Fruit fly (Drosophila melanogaster) whole organism, embryonic: ENCODE results near the gene sra.
A peak's percentile ranks its signal among the peaks of the same experiment; 100 is the strongest.

Experiments used
- Ada2b ChIP-seq: fragments of 200-800 bp; sonication (Bioruptor generic); IDR thresholded peaks from 2 replicates; pipeline ENCODE4 v1.3.6; 2022; ENCODE audit warnings: missing biosample characterization, missing genetic modification characterization
- Aef1 ChIP-seq: fragments of 200-800 bp; sonication (Bioruptor generic); IDR thresholded peaks from 3 replicates; pipeline ENCODE4 v1.3.6; 2022; ENCODE audit warnings: missing biosample characterization, missing genetic modification characterization
- CG11085 ChIP-seq: fragments of 200-800 bp; sonication (Bioruptor generic); IDR thresholded peaks from 2 replicates; pipeline ENCODE4 v1.3.6; 2022; ENCODE audit warnings: missing biosample characterization, missing genetic modification characterization
- CG12155 ChIP-seq: fragments of 200-800 bp; sonication (Bioruptor generic); optimal IDR thresholded peaks from 3 replicates; lab custom pipeline; 2016; ENCODE audit warnings: missing biosample characterization, missing genetic modification characterization
- CG12219 ChIP-seq: fragments of 200-800 bp; sonication (Bioruptor generic); optimal IDR thresholded peaks from 3 replicates; lab custom pipeline; 2018; ENCODE audit warnings: missing biosample characterization, mild to moderate bottlenecking, missing genetic modification characterization
- CG12236 ChIP-seq: fragments of 200-800 bp; sonication (Bioruptor generic); optimal IDR thresholded peaks from 2 replicates; lab custom pipeline; 2016; ENCODE audit warnings: missing biosample characterization, missing genetic modification characterization
- CG14710 ChIP-seq: fragments of 200-800 bp; sonication (Bioruptor generic); optimal IDR thresholded peaks from 3 replicates; lab custom pipeline; 2019; ENCODE audit warnings: missing biosample characterization, mild to moderate bottlenecking, missing genetic modification characterization, moderate library complexity
- CG15269 ChIP-seq: fragments of 200-800 bp; sonication (Bioruptor generic); optimal IDR thresholded peaks from 2 replicates; lab custom pipeline; 2018; ENCODE audit warnings: missing biosample characterization, mild to moderate bottlenecking, missing genetic modification characterization, moderate library complexity
- CG1603 ChIP-seq: fragments of 200-800 bp; sonication (Bioruptor generic); optimal IDR thresholded peaks from 2 replicates; lab custom pipeline; 2019; ENCODE audit warnings: missing biosample characterization, mild to moderate bottlenecking, missing genetic modification characterization, moderate library complexity
- CG1792 ChIP-seq: fragments of 200-800 bp; sonication (Bioruptor generic); optimal IDR thresholded peaks from 2 replicates; lab custom pipeline; 2016; ENCODE audit warnings: missing biosample characterization, missing genetic modification characterization
- CG18476 ChIP-seq: fragments of 200-800 bp; sonication (Bioruptor generic); optimal IDR thresholded peaks from 2 replicates; lab custom pipeline; 2016; ENCODE audit warnings: missing biosample characterization, mild to moderate bottlenecking, missing genetic modification characterization
- CG18599 ChIP-seq: fragments of 200-800 bp; sonication (Bioruptor generic); optimal IDR thresholded peaks from 3 replicates; lab custom pipeline; 2017; ENCODE audit warnings: missing biosample characterization, missing genetic modification characterization, mild to moderate bottlenecking, moderate library complexity, missing genetic modification reagents
- CG2120 ChIP-seq: fragments of 200-800 bp; sonication (Bioruptor generic); optimal IDR thresholded peaks from 3 replicates; lab custom pipeline; 2016; ENCODE audit warnings: missing biosample characterization, missing genetic modification characterization
- CG42726 ChIP-seq: fragments of 200-800 bp; sonication (Bioruptor generic); IDR thresholded peaks from 2 replicates; pipeline ENCODE4 v1.3.6; 2022; ENCODE audit warnings: missing biosample characterization, missing genetic modification characterization; ENCODE audit not compliant: partially characterized antibody
- CG4282 ChIP-seq: fragments of 200-800 bp; sonication (Bioruptor generic); optimal IDR thresholded peaks from 2 replicates; lab custom pipeline; 2016; ENCODE audit warnings: missing biosample characterization, missing genetic modification characterization
- CG4360 ChIP-seq: fragments of 200-800 bp; sonication (Bioruptor generic); IDR thresholded peaks from 2 replicates; pipeline ENCODE4 v1.3.6; 2022; ENCODE audit warnings: missing biosample characterization, missing genetic modification characterization
- CG7357 ChIP-seq: fragments of 200-800 bp; sonication (Bioruptor generic); IDR thresholded peaks from 3 replicates; pipeline ENCODE4 v1.3.6; 2022; ENCODE audit warnings: missing biosample characterization, missing genetic modification characterization
- CG8281 ChIP-seq: fragments of 200-800 bp; sonication (Bioruptor generic); optimal IDR thresholded peaks from 2 replicates; lab custom pipeline; 2018; ENCODE audit warnings: missing biosample characterization, mild to moderate bottlenecking, missing genetic modification characterization, moderate library complexity
- CG8290 ChIP-seq, 3 experiments: fragments of 200-800 bp; sonication (Bioruptor generic); optimal IDR thresholded peaks; 2 replicates each; lab custom pipeline; 2016 to 2019; ENCODE audit warnings: missing biosample characterization in 3 of 3, missing genetic modification characterization in 3 of 3, mild to moderate bottlenecking in 2 of 3, moderate library complexity in 1 of 3
- CG8388 ChIP-seq: fragments of 200-800 bp; sonication (Bioruptor generic); optimal IDR thresholded peaks from 2 replicates; lab custom pipeline; 2019; ENCODE audit warnings: missing biosample characterization, mild to moderate bottlenecking, missing genetic modification characterization, moderate library complexity
- CG9215 ChIP-seq: fragments of 200-800 bp; sonication (Bioruptor generic); IDR thresholded peaks from 2 replicates; pipeline ENCODE4 v1.3.6; 2022; ENCODE audit warnings: missing biosample characterization, missing genetic modification characterization
- CG9817 ChIP-seq: fragments of 200-800 bp; sonication (Bioruptor generic); optimal IDR thresholded peaks from 2 replicates; lab custom pipeline; 2018; ENCODE audit warnings: missing biosample characterization, mild to moderate bottlenecking, missing genetic modification characterization, moderate library complexity
- CG9876 ChIP-seq: fragments of 200-800 bp; sonication (Bioruptor generic); optimal IDR thresholded peaks from 2 replicates; lab custom pipeline; 2016; ENCODE audit warnings: missing biosample characterization, missing genetic modification characterization
- D ChIP-seq, 2 experiments: fragments of 200-800 bp in 1 of 2; fragments of >200 bp in 1 of 2; sonication (Bioruptor generic) in 1 of 2; optimal IDR thresholded peaks; 2 replicates in 1 of 2; 3 replicates in 1 of 2; lab custom pipeline; 2017; ENCODE audit warnings: mild to moderate bottlenecking in 1 of 2, missing biosample characterization in 1 of 2, missing genetic modification characterization in 1 of 2, missing genetic modification reagents in 1 of 2
- Dfd ChIP-seq, 2 experiments: fragments of >200 bp; optimal IDR thresholded peaks; 2 replicates each; lab custom pipeline; 2017; ENCODE audit warnings: missing biosample characterization in 2 of 2, missing genetic modification characterization in 2 of 2
- E2f2 ChIP-seq: fragments of 200-800 bp; sonication (Bioruptor generic); IDR thresholded peaks from 2 replicates; pipeline ENCODE4 v1.3.6; 2022; ENCODE audit warnings: missing biosample characterization, missing genetic modification characterization
- Fer2 ChIP-seq: fragments of 200-800 bp; sonication (Bioruptor generic); optimal IDR thresholded peaks from 2 replicates; lab custom pipeline; 2018; ENCODE audit warnings: missing biosample characterization, mild to moderate bottlenecking, missing genetic modification characterization, moderate library complexity
- GATAe ChIP-seq: fragments of 200-800 bp; sonication (Bioruptor generic); conservative IDR thresholded peaks from 2 replicates; pipeline ENCODE4 v1.3.6; 2022; ENCODE audit warnings: missing biosample characterization, missing genetic modification characterization
- Hmr ChIP-seq: fragments of 200-800 bp; sonication (Bioruptor generic); optimal IDR thresholded peaks from 3 replicates; lab custom pipeline; 2017; ENCODE audit warnings: mild to moderate bottlenecking, missing biosample characterization, missing genetic modification reagents, missing genetic modification characterization
- dan ChIP-seq: fragments of 200-800 bp; sonication (Bioruptor generic); IDR thresholded peaks from 2 replicates; pipeline ENCODE4 v1.3.6; 2022; ENCODE audit warnings: missing biosample characterization, missing genetic modification characterization
- dimm ChIP-seq: fragments of 200-800 bp; sonication (Bioruptor generic); IDR thresholded peaks from 2 replicates; pipeline ENCODE4 v1.3.6; 2022; ENCODE audit warnings: missing biosample characterization, missing genetic modification characterization
- dmrt11E ChIP-seq: fragments of 200-800 bp; sonication (Bioruptor generic); optimal IDR thresholded peaks from 3 replicates; lab custom pipeline; 2018; ENCODE audit warnings: missing biosample characterization, mild to moderate bottlenecking, missing genetic modification characterization, moderate library complexity
- ewg ChIP-seq: fragments of 200-800 bp; sonication (Bioruptor generic); optimal IDR thresholded peaks from 3 replicates; lab custom pipeline; 2017; ENCODE audit warnings: mild to moderate bottlenecking, missing biosample characterization, missing genetic modification reagents, missing genetic modification characterization
- exex ChIP-seq: fragments of 200-800 bp; sonication (Bioruptor generic); optimal IDR thresholded peaks from 4 replicates; lab custom pipeline; 2018; ENCODE audit warnings: missing biosample characterization, mild to moderate bottlenecking, missing genetic modification characterization, moderate library complexity
- gfzf ChIP-seq: fragments of 200-800 bp; sonication (Bioruptor generic); optimal IDR thresholded peaks from 2 replicates; lab custom pipeline; 2016; ENCODE audit warnings: missing biosample characterization, mild to moderate bottlenecking, missing genetic modification characterization, moderate library complexity
- hb ChIP-seq: fragments of 200-800 bp; sonication (Bioruptor generic); IDR thresholded peaks from 3 replicates; pipeline ENCODE4 v1.3.6; 2022; ENCODE audit warnings: missing biosample characterization, missing genetic modification characterization; ENCODE audit not compliant: partially characterized antibody
- her ChIP-seq: fragments of 200-800 bp; sonication (Bioruptor generic); optimal IDR thresholded peaks from 2 replicates; lab custom pipeline; 2016; ENCODE audit warnings: missing biosample characterization, missing genetic modification characterization
- jigr1 ChIP-seq: fragments of 200-800 bp; sonication (Bioruptor generic); IDR thresholded peaks from 3 replicates; pipeline ENCODE4 v1.3.6; 2022; ENCODE audit warnings: missing biosample characterization, missing genetic modification characterization
- klu ChIP-seq: fragments of 200-800 bp; sonication (Bioruptor generic); IDR thresholded peaks from 2 replicates; pipeline ENCODE4 v1.3.6; 2022; ENCODE audit warnings: missing biosample characterization, missing genetic modification characterization
- kni ChIP-seq: fragments of 200-800 bp; sonication (Bioruptor generic); optimal IDR thresholded peaks from 3 replicates; lab custom pipeline; 2017; ENCODE audit warnings: mild to moderate bottlenecking, missing biosample characterization, missing genetic modification reagents, missing genetic modification characterization
- lab ChIP-seq: fragments of 200-800 bp; sonication (Bioruptor generic); optimal IDR thresholded peaks from 3 replicates; lab custom pipeline; 2017; ENCODE audit warnings: missing biosample characterization, missing genetic modification characterization, mild to moderate bottlenecking, moderate library complexity, missing genetic modification reagents
- nau ChIP-seq: fragments of 200-800 bp; sonication (Bioruptor generic); optimal IDR thresholded peaks from 3 replicates; lab custom pipeline; 2017; ENCODE audit warnings: missing biosample characterization, mild to moderate bottlenecking, missing genetic modification characterization, missing genetic modification reagents
- odd ChIP-seq: fragments of 200-800 bp; sonication (Bioruptor generic); optimal IDR thresholded peaks from 2 replicates; lab custom pipeline; 2017; ENCODE audit warnings: missing biosample characterization, mild to moderate bottlenecking, missing genetic modification characterization
- pb ChIP-seq: fragments of 200-800 bp; sonication (Bioruptor generic); optimal IDR thresholded peaks from 3 replicates; lab custom pipeline; 2016; ENCODE audit warnings: missing biosample characterization, missing genetic modification characterization
- pum ChIP-seq: fragments of 200-800 bp; sonication (Bioruptor generic); optimal IDR thresholded peaks from 2 replicates; lab custom pipeline; 2016; ENCODE audit warnings: missing biosample characterization, missing genetic modification characterization
- tin ChIP-seq: fragments of 200-800 bp; sonication (Bioruptor generic); optimal IDR thresholded peaks from 3 replicates; lab custom pipeline; 2016; ENCODE audit warnings: missing biosample characterization, missing genetic modification characterization
- ttk ChIP-seq: fragments of 200-800 bp; sonication (Bioruptor generic); IDR thresholded peaks from 2 replicates; pipeline ENCODE4 v2.1.2; 2022; ENCODE audit warnings: missing biosample characterization, missing genetic modification characterization
- twi ChIP-seq: fragments of 200-800 bp; optimal IDR thresholded peaks from 2 replicates; lab custom pipeline; 2019; ENCODE audit warnings: missing biosample characterization, mild to moderate bottlenecking, missing genetic modification characterization, moderate library complexity
- usp ChIP-seq: fragments of >200 bp; optimal IDR thresholded peaks from 2 replicates; lab custom pipeline; 2017; ENCODE audit warnings: missing biosample characterization, missing genetic modification characterization
- wor ChIP-seq: fragments of 200-800 bp; sonication (Bioruptor generic); IDR thresholded peaks from 2 replicates; pipeline ENCODE4 v1.3.6; 2022; ENCODE audit warnings: missing biosample characterization, missing genetic modification characterization
- zfh1 ChIP-seq: fragments of 200-800 bp; sonication (Bioruptor generic); IDR thresholded peaks from 3 replicates; pipeline ENCODE4 v1.3.6; 2022; ENCODE audit warnings: missing biosample characterization, missing genetic modification characterization

Gene sra

DNA sequence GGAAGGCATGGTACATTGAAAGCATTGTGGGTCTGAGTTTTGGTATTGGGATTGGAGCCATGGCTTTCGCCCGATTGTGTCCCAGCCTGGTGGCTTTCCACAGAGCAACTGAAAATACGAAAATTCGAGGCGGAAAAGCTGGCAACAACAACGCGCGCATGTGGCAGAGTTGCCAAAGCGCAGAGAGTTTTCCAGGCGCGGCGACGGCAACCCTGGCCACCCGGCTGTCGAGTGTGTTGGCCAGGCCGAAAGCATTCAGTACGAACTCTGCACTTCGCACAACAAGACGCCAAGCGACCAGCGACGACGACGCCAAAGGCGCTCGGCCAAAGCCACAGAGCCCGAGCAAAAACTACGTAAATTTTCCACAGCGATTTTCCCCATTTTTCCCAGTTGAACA is 39.0 kb downstream of the sra start (continued):
- TF ChIP-seq ttk (GFP tag; lab: Robert Waterston, UW), result no peak
- no peak for TF ChIP-seq CG9876
- no peak for TF ChIP-seq GATAe (GFP tag; lab: Robert Waterston, UW)
- TF ChIP-seq hb (GFP tag; lab: Robert Waterston, UW), result no peak
- no peak for TF ChIP-seq CG12219 (GFP tag; lab: Kevin White, UChicago)
- no peak for TF ChIP-seq dimm
- TF ChIP-seq ewg, result peak; percentile 81
- peak; percentile 1 for TF ChIP-seq pb (GFP tag; lab: Kevin White, UChicago)
- TF ChIP-seq jigr1 (GFP tag; lab: Robert Waterston, UW), result no peak
- no peak for TF ChIP-seq zfh1 (GFP tag; lab: Robert Waterston, UW)
- TF ChIP-seq Fer2 (tag; lab: Kevin White, UChicago), result no peak
- TF ChIP-seq Ada2b (GFP tag; lab: Robert Waterston, UW), result no peak
- TF ChIP-seq CG8281 (tag; lab: Kevin White, UChicago), result no peak
- peak; percentile 57 for TF ChIP-seq CG18599
- no peak for TF ChIP-seq Dfd (GFP tag; optimal IDR thresholded peaks at IDR 0.05; lab: Kevin White, UChicago)
- no peak for TF ChIP-seq CG9215 (GFP tag; lab: Robert Waterston, UW)
- no peak for TF ChIP-seq CG14710 (tag; lab: Kevin White, UChicago)
- no peak for TF ChIP-seq CG1792 (GFP tag; lab: Kevin White, UChicago)
- no peak for TF ChIP-seq exex
- peak; percentile 13 for TF ChIP-seq Hmr
- no peak for TF ChIP-seq E2f2 (GFP tag; lab: Robert Waterston, UW)
- TF ChIP-seq CG2120 (GFP tag; lab: Kevin White, UChicago), result no peak
- TF ChIP-seq dan (GFP tag; lab: Robert Waterston, UW), result no peak
- TF ChIP-seq CG1603 (tag; lab: Kevin White, UChicago), result no peak
- TF ChIP-seq CG18476 (GFP tag; lab: Kevin White, UChicago), result no peak
- TF ChIP-seq D (optimal IDR thresholded peaks at IDR 0.05; lab: Kevin White, UChicago), result no peak
- TF ChIP-seq D (GFP tag; optimal IDR thresholded peaks at IDR 0.05; lab: Kevin White, UChicago), result no peak
- TF ChIP-seq CG12236 (GFP tag; lab: Kevin White, UChicago), result no peak
- TF ChIP-seq odd (GFP tag; lab: Kevin White, UChicago), result no peak
- TF ChIP-seq CG11085 (GFP tag; lab: Robert Waterston, UW), result no peak
- TF ChIP-seq kni (GFP tag; lab: Kevin White, UChicago), result no peak
- TF ChIP-seq dmrt11E (tag; lab: Kevin White, UChicago), result no peak
- no peak for TF ChIP-seq twi (tag; lab: Kevin White, UChicago)
- peak; percentile 37 for TF ChIP-seq lab
- peak; percentile 30 for TF ChIP-seq her
- TF ChIP-seq CG4360 (GFP tag; lab: Robert Waterston, UW), result no peak
- TF ChIP-seq usp, result no peak
- TF ChIP-seq CG8290 (GFP tag; optimal IDR thresholded peaks at IDR 0.05; lab: Kevin White, UChicago), result no peak
- peak in 1 of 2 experiments; percentile 52 for TF ChIP-seq CG8290 (tag; optimal IDR thresholded peaks at IDR 0.05; lab: Kevin White, UChicago)
- TF ChIP-seq CG8388 (GFP tag; lab: Kevin White, UChicago), result no peak
- no peak for TF ChIP-seq gfzf (GFP tag; lab: Kevin White, UChicago)
- no peak for TF ChIP-seq CG4282
- no peak for TF ChIP-seq CG9817 (tag; lab: Kevin White, UChicago)
- no peak for TF ChIP-seq tin
- no peak for TF ChIP-seq CG15269 (tag; lab: Kevin White, UChicago)
- TF ChIP-seq CG7357 (GFP tag; lab: Robert Waterston, UW), result no peak
- TF ChIP-seq klu (GFP tag; lab: Robert Waterston, UW), result no peak
- TF ChIP-seq nau (GFP tag; lab: Kevin White, UChicago), result no peak
- no peak for TF ChIP-seq pum
- TF ChIP-seq CG12155 (GFP tag; lab: Kevin White, UChicago), result no peak
- no peak for TF ChIP-seq Aef1 (GFP tag; lab: Robert Waterston, UW)
- no peak for TF ChIP-seq wor
- no peak for TF ChIP-seq CG42726
